Worm (Caenorhabditis elegans): ENCODE data around the gene cdc-37.

The cdc-37 gene

ce11 chrII:581983-582382 is 1.6 kb upstream of the cdc-37 start:
- no peak for TF ChIP-seq unc-120 (tag; optimal IDR thresholded peaks at IDR 0.05; ENCODE audit: poor library complexity, severe bottlenecking)

- no peak for TF ChIP-seq snpc-4 (tag; optimal IDR thresholded peaks at IDR 0.05)
- TF ChIP-seq blmp-1 (tag; optimal IDR thresholded peaks at IDR 0.05) = no peak
- no peak for TF ChIP-seq elt-3 (tag; optimal IDR thresholded peaks at IDR 0.05)
- no peak for TF ChIP-seq unc-62 (GFP tag; optimal IDR thresholded peaks at IDR 0.05)
- TF ChIP-seq nhr-12 (tag; optimal IDR thresholded peaks at IDR 0.05) = no peak
- TF ChIP-seq flh-1 (GFP tag; optimal IDR thresholded peaks at IDR 0.05) = no peak
- no peak for TF ChIP-seq pha-4 (tag; optimal IDR thresholded peaks at IDR 0.05)
- no peak for TF ChIP-seq lsy-2 (tag; optimal IDR thresholded peaks at IDR 0.05)
- no peak for TF ChIP-seq zip-8 (tag; optimal IDR thresholded peaks at IDR 0.05)
- no peak for TF ChIP-seq elt-1 (tag; optimal IDR thresholded peaks at IDR 0.05; ENCODE audit: borderline replicate concordance, insufficient read depth)
- no peak for TF ChIP-seq nhr-28 (tag; optimal IDR thresholded peaks at IDR 0.05)
- no peak for TF ChIP-seq ham-2 (GFP tag; optimal IDR thresholded peaks at IDR 0.05)
- no peak for TF ChIP-seq drap-1 (GFP tag; optimal IDR thresholded peaks at IDR 0.05)
Measured at ce11 chrII:578803-579202, 1.6 kb downstream of the cdc-37 start.

- TF ChIP-seq unc-62 (GFP tag; optimal IDR thresholded peaks at IDR 0.05) (no peak), ces-1 (GFP tag; optimal IDR thresholded peaks at IDR 0.05) (no peak), unc-120 (tag; optimal IDR thresholded peaks at IDR 0.05; ENCODE audit: poor library complexity, severe bottlenecking) (no peak), nhr-2 (tag; optimal IDR thresholded peaks at IDR 0.05) (no peak), blmp-1 (tag; optimal IDR thresholded peaks at IDR 0.05) (no peak), lin-13 (tag; optimal IDR thresholded peaks at IDR 0.05) (no peak), lin-32 (GFP tag; optimal IDR thresholded peaks at IDR 0.05) (no peak), cnd-1 (tag; optimal IDR thresholded peaks at IDR 0.05) (no peak), nhr-76 (tag; optimal IDR thresholded peaks at IDR 0.05) (no peak), mep-1 (tag; optimal IDR thresholded peaks at IDR 0.05) (no peak), ceh-83 (GFP tag; optimal IDR thresholded peaks at IDR 0.05) (no peak), ham-2 (GFP tag; optimal IDR thresholded peaks at IDR 0.05) (no peak), bed-3 (GFP tag; optimal IDR thresholded peaks at IDR 0.05) (no peak), mab-5 (tag; optimal IDR thresholded peaks at IDR 0.05) (no peak)
Measured at ce11 chrII:577632-578031, 2.8 kb downstream of the cdc-37 start, which contains the start of gene W08F4.7. Gene W08F4.7 (minus strand): TSS chrII:577732.

ce11 chrII:574064-574463 is 6.3 kb downstream of the cdc-37 start:
- TF ChIP-seq tbx-8 (GFP tag; optimal IDR thresholded peaks at IDR 0.05) (no peak), unc-120 (tag; optimal IDR thresholded peaks at IDR 0.05; ENCODE audit: poor library complexity, severe bottlenecking) (no peak)

- TF ChIP-seq lin-32 (GFP tag; optimal IDR thresholded peaks at IDR 0.05) = no peak
- no peak for TF ChIP-seq ces-1 (GFP tag; optimal IDR thresholded peaks at IDR 0.05)
- no peak for TF ChIP-seq nhr-28 (tag; optimal IDR thresholded peaks at IDR 0.05)
- no peak for TF ChIP-seq elt-3 (tag; optimal IDR thresholded peaks at IDR 0.05)
- no peak for TF ChIP-seq zip-8 (tag; optimal IDR thresholded peaks at IDR 0.05)
- TF ChIP-seq ceh-83 (GFP tag; optimal IDR thresholded peaks at IDR 0.05) = no peak
- TF ChIP-seq nhr-76 (tag; optimal IDR thresholded peaks at IDR 0.05) = no peak
- TF ChIP-seq mep-1 (tag; optimal IDR thresholded peaks at IDR 0.05) = no peak
- no peak for TF ChIP-seq elt-1 (tag; optimal IDR thresholded peaks at IDR 0.05; ENCODE audit: borderline replicate concordance, insufficient read depth)
- no peak for TF ChIP-seq snpc-4 (tag; optimal IDR thresholded peaks at IDR 0.05)
- no peak for TF ChIP-seq nhr-12 (tag; optimal IDR thresholded peaks at IDR 0.05)
- no peak for TF ChIP-seq M03D4.4 (tag; optimal IDR thresholded peaks at IDR 0.05)
- no peak for TF ChIP-seq ceh-39 (tag; optimal IDR thresholded peaks at IDR 0.05)
- TF ChIP-seq tbx-8 (GFP tag; optimal IDR thresholded peaks at IDR 0.05) = no peak
- TF ChIP-seq ztf-11 (tag; optimal IDR thresholded peaks at IDR 0.05) = no peak
- TF ChIP-seq lin-13 (tag; optimal IDR thresholded peaks at IDR 0.05) = no peak
- TF ChIP-seq unc-39 (tag; optimal IDR thresholded peaks at IDR 0.05) = no peak
- TF ChIP-seq mls-2 (tag; optimal IDR thresholded peaks at IDR 0.05) = no peak
- no peak for TF ChIP-seq mab-5 (tag; optimal IDR thresholded peaks at IDR 0.05)
- TF ChIP-seq unc-62 (GFP tag; optimal IDR thresholded peaks at IDR 0.05) = no peak
Measured at ce11 chrII:572010-572409, 8.4 kb downstream of the cdc-37 start, which contains the start of gene mlt-8. Gene mlt-8 (minus strand): TSS chrII:572110.

- no peak for TF ChIP-seq unc-120 (tag; optimal IDR thresholded peaks at IDR 0.05; ENCODE audit: poor library complexity, severe bottlenecking)
- no peak for TF ChIP-seq mep-1 (tag; optimal IDR thresholded peaks at IDR 0.05)
- no peak for TF ChIP-seq ceh-83 (GFP tag; optimal IDR thresholded peaks at IDR 0.05)
- no peak for TF ChIP-seq lin-32 (GFP tag; optimal IDR thresholded peaks at IDR 0.05)
- no peak for TF ChIP-seq M03D4.4 (tag; optimal IDR thresholded peaks at IDR 0.05)
- no peak for TF ChIP-seq ztf-11 (tag; optimal IDR thresholded peaks at IDR 0.05)
- TF ChIP-seq zip-8 (tag; optimal IDR thresholded peaks at IDR 0.05) = no peak
- no peak for TF ChIP-seq unc-62 (GFP tag; optimal IDR thresholded peaks at IDR 0.05)
- TF ChIP-seq hlh-1 (tag; optimal IDR thresholded peaks at IDR 0.05) = no peak
- TF ChIP-seq unc-39 (tag; optimal IDR thresholded peaks at IDR 0.05) = no peak
- no peak for TF ChIP-seq bed-3 (GFP tag; optimal IDR thresholded peaks at IDR 0.05)
- no peak for TF ChIP-seq snpc-4 (tag; optimal IDR thresholded peaks at IDR 0.05)
- TF ChIP-seq tbx-8 (GFP tag; optimal IDR thresholded peaks at IDR 0.05) = no peak
Measured at ce11 chrII:568776-569175, 11.6 kb downstream of the cdc-37 start, which contains the start of gene W08F4.5. Gene W08F4.5 (minus strand): TSS chrII:568876.
